Worm (Caenorhabditis elegans) whole organism, L4/young adult: ENCODE data around the gene C17H12.3.
A peak's percentile ranks its signal among the peaks of the same experiment; 100 is the strongest.

ENCODE experiments used
- W03F9.2 ChIP-seq: fragments of 150-350 bp; optimal IDR thresholded peaks from 2 replicates; lab custom pipeline; 2014; ENCODE audit warnings: missing biosample characterization, missing genetic modification characterization
- dao-5 ChIP-seq: sonication (generic microtip); optimal IDR thresholded peaks from 2 replicates; lab custom pipeline; 2016; ENCODE audit warnings: missing genotype, missing genetic modification characterization, moderate library complexity, missing compliant biosample characterization
- him-1 ChIP-seq: sonication (generic microtip); optimal IDR thresholded peaks from 2 replicates; lab custom pipeline; 2016; ENCODE audit warnings: missing genotype, missing genetic modification reagents, missing genetic modification characterization, missing compliant biosample characterization

Gene C17H12.3

ce11 chrIV:6771556-6771955, 23.9 kb downstream of the C17H12.3 start:
- TF ChIP-seq W03F9.2 (tag; lab: Kevin White, UChicago) (no peak), dao-5 (tag; lab: Kevin White, UChicago) (no peak), him-1 (tag; lab: Kevin White, UChicago) (no peak)

ce11 chrIV:6770407-6770883, 25.0 kb downstream of the C17H12.3 start, which contains the start of gene anat-1:
Gene anat-1, plus strand, starts transcription at chrIV:6770833.
- TF ChIP-seq dao-5 (tag; lab: Kevin White, UChicago): no peak
- TF ChIP-seq him-1 (tag; lab: Kevin White, UChicago): no peak
- no peak for TF ChIP-seq W03F9.2 (tag; lab: Kevin White, UChicago)

- TF ChIP-seq W03F9.2 (tag; lab: Kevin White, UChicago) (no peak), him-1 (tag; lab: Kevin White, UChicago) (peak; percentile 42)
Measured at ce11 chrIV:6767240-6767639, 28.2 kb downstream of the C17H12.3 start.

- TF ChIP-seq W03F9.2 (tag; lab: Kevin White, UChicago) (no peak), him-1 (tag; lab: Kevin White, UChicago) (no peak), dao-5 (tag; lab: Kevin White, UChicago) (no peak)
Measured at ce11 chrIV:6762416-6762815, 33.0 kb downstream of the C17H12.3 start, which contains the start of gene spd-3. Gene spd-3, plus strand, starts transcription at chrIV:6762716.

- TF ChIP-seq dao-5 (tag; lab: Kevin White, UChicago) (no peak), W03F9.2 (tag; lab: Kevin White, UChicago) (no peak), him-1 (tag; lab: Kevin White, UChicago) (no peak)
Measured at ce11 chrIV:6757614-6758013, 37.8 kb downstream of the C17H12.3 start.

ce11 chrIV:6757011-6757410, 38.4 kb downstream of the C17H12.3 start, which contains the start of gene usp-4:
Gene usp-4, plus strand, starts transcription at chrIV:6757311.
- TF ChIP-seq dao-5 (tag; lab: Kevin White, UChicago) (no peak), W03F9.2 (tag; lab: Kevin White, UChicago) (no peak), him-1 (tag; lab: Kevin White, UChicago) (no peak)

ce11 chrIV:6756374-6756773, 39.1 kb downstream of the C17H12.3 start:
- TF ChIP-seq dao-5 (tag; lab: Kevin White, UChicago) (peak; percentile 73), him-1 (tag; lab: Kevin White, UChicago) (peak; percentile 93), W03F9.2 (tag; lab: Kevin White, UChicago) (peak; percentile 88)

- TF ChIP-seq him-1 (tag; lab: Kevin White, UChicago): no peak
- TF ChIP-seq dao-5 (tag; lab: Kevin White, UChicago): no peak
- TF ChIP-seq W03F9.2 (tag; lab: Kevin White, UChicago): no peak
Measured at ce11 chrIV:6751213-6751612, 44.2 kb downstream of the C17H12.3 start.

- no peak for TF ChIP-seq dao-5 (tag; lab: Kevin White, UChicago)
- TF ChIP-seq W03F9.2 (tag; lab: Kevin White, UChicago): no peak
- TF ChIP-seq him-1 (tag; lab: Kevin White, UChicago): no peak
Measured at ce11 chrIV:6750117-6750516, 45.3 kb downstream of the C17H12.3 start.

ce11 chrIV:6748491-6748890, 46.9 kb downstream of the C17H12.3 start, which contains the start of gene lin-45:
Gene lin-45, minus strand, starts transcription at chrIV:6748572.
- TF ChIP-seq W03F9.2 (tag; lab: Kevin White, UChicago) (no peak), him-1 (tag; lab: Kevin White, UChicago) (no peak), dao-5 (tag; lab: Kevin White, UChicago) (no peak)

ce11 chrIV:6747652-6748051, 47.8 kb downstream of the C17H12.3 start:
- no peak for TF ChIP-seq dao-5 (tag; lab: Kevin White, UChicago)
- no peak for TF ChIP-seq W03F9.2 (tag; lab: Kevin White, UChicago)

ce11 chrIV:6747083-6747482, 48.3 kb downstream of the C17H12.3 start:
- TF ChIP-seq him-1 (tag; lab: Kevin White, UChicago): no peak
- TF ChIP-seq dao-5 (tag; lab: Kevin White, UChicago): no peak
- no peak for TF ChIP-seq W03F9.2 (tag; lab: Kevin White, UChicago)
